Worm (Caenorhabditis elegans) whole organism, L4 larva: ENCODE measurements around the gene clh-2.

Experiments used
- D1046.2 ChIP-seq: fragments of 200-800 bp; sonication (Bioruptor generic); IDR thresholded peaks from 2 replicates; pipeline ENCODE4 v1.3.6; 2022; ENCODE audit warnings: missing genetic modification characterization, missing compliant biosample characterization
- T20F7.1 ChIP-seq: fragments of 200-800 bp; sonication (Bioruptor generic); optimal IDR thresholded peaks from 2 replicates; lab custom pipeline; 2018; ENCODE audit warnings: mild to moderate bottlenecking, missing genetic modification characterization, missing compliant biosample characterization
- T26A8.4 ChIP-seq: fragments of 200-800 bp; sonication (Bioruptor generic); IDR thresholded peaks from 2 replicates; pipeline ENCODE4 v1.3.6; 2022; ENCODE audit warnings: missing genetic modification characterization, missing compliant biosample characterization
- Y105C5A.15 ChIP-seq: fragments of 200-800 bp; sonication (Bioruptor generic); IDR thresholded peaks from 2 replicates; pipeline ENCODE4 v1.3.6; 2022; ENCODE audit warnings: missing genetic modification characterization, missing compliant biosample characterization
- aha-1 ChIP-seq: fragments of 150-350 bp; peaks from one replicate; lab custom pipeline; 2014; ENCODE audit warnings: missing biosample characterization, missing genetic modification characterization
- ceh-28 ChIP-seq: fragments of 150-350 bp; optimal IDR thresholded peaks from 2 replicates; lab custom pipeline; 2014; ENCODE audit warnings: missing biosample characterization, missing genetic modification reagents, missing genetic modification characterization
- egl-43 ChIP-seq: fragments of 200-800 bp; sonication (Bioruptor generic); IDR thresholded peaks from 2 replicates; pipeline ENCODE4 v1.3.6; 2022; ENCODE audit warnings: missing genetic modification reagents, missing genetic modification characterization, missing compliant biosample characterization
- hlh-30 ChIP-seq: sonication (generic microtip); optimal IDR thresholded peaks from 2 replicates; lab custom pipeline; 2017; ENCODE audit warnings: antibody characterized with exemption, mild to moderate bottlenecking, missing genetic modification characterization, missing compliant biosample characterization; ENCODE audit not compliant: insufficient read depth
- lin-1 ChIP-seq: fragments of 200-800 bp; sonication (Bioruptor generic); IDR thresholded peaks from 2 replicates; pipeline ENCODE4 v1.3.6; 2022; ENCODE audit warnings: missing genetic modification reagents, missing genetic modification characterization, missing compliant biosample characterization
- lin-39 ChIP-seq: fragments of 150-350 bp; optimal IDR thresholded peaks from 2 replicates; lab custom pipeline; 2014; ENCODE audit warnings: missing biosample characterization, missing genetic modification reagents, missing genetic modification characterization
- madf-9 ChIP-seq: fragments of 200-800 bp; sonication (Bioruptor generic); conservative IDR thresholded peaks from 2 replicates; pipeline ENCODE4 v1.3.6; 2022; ENCODE audit warnings: missing genetic modification reagents, missing genetic modification characterization, missing compliant biosample characterization
- mdt-29 ChIP-seq: fragments of 200-800 bp; sonication (Bioruptor generic); IDR thresholded peaks from 2 replicates; pipeline ENCODE4 v1.3.6; 2022; ENCODE audit warnings: missing genetic modification reagents, missing genetic modification characterization, missing compliant biosample characterization
- nhr-102 ChIP-seq: sonication (generic microtip); optimal IDR thresholded peaks from 2 replicates; lab custom pipeline; 2016; ENCODE audit warnings: mild to moderate bottlenecking, missing genetic modification characterization, moderate library complexity, missing compliant biosample characterization
- nhr-237 ChIP-seq: sonication (generic microtip); optimal IDR thresholded peaks from 2 replicates; lab custom pipeline; 2017; ENCODE audit warnings: missing biosample characterization, missing genetic modification characterization
- nhr-48 ChIP-seq: sonication (generic microtip); optimal IDR thresholded peaks from 2 replicates; lab custom pipeline; 2016; ENCODE audit warnings: mild to moderate bottlenecking, missing genetic modification characterization, missing compliant biosample characterization
- nhr-6 ChIP-seq: fragments of 150-350 bp; optimal IDR thresholded peaks from 2 replicates; lab custom pipeline; 2014; ENCODE audit warnings: missing biosample characterization, missing genetic modification characterization
- pha-4 ChIP-seq, 2 experiments: fragments of 150-350 bp in 1 of 2; fragments of 200-800 bp in 1 of 2; sonication (Bioruptor generic) in 1 of 2; IDR thresholded peaks in 1 of 2; optimal IDR thresholded peaks in 1 of 2; 2 replicates each; pipeline versions ENCODE4 v1.3.6 to Lab custom; 2014 to 2022; ENCODE audit warnings: missing genetic modification characterization in 2 of 2, missing genetic modification reagents in 2 of 2, missing biosample characterization in 1 of 2, missing compliant biosample characterization in 1 of 2
- php-3 ChIP-seq: fragments of 200-800 bp; sonication (Bioruptor generic); IDR thresholded peaks from 2 replicates; pipeline ENCODE4 v1.3.6; 2022; ENCODE audit warnings: missing genetic modification reagents, missing genetic modification characterization, missing compliant biosample characterization
- pqm-1 ChIP-seq: sonication (generic microtip); optimal IDR thresholded peaks from 2 replicates; lab custom pipeline; 2017; ENCODE audit warnings: missing biosample characterization, missing genetic modification characterization
- sdz-12 ChIP-seq: fragments of 200-800 bp; sonication (Bioruptor generic); optimal IDR thresholded peaks from 2 replicates; lab custom pipeline; 2018; ENCODE audit warnings: mild to moderate bottlenecking, missing genetic modification characterization, missing compliant biosample characterization
- set-16 ChIP-seq: fragments of 200-800 bp; sonication (Bioruptor generic); IDR thresholded peaks from 2 replicates; pipeline ENCODE4 v1.3.6; 2022; ENCODE audit warnings: missing genetic modification reagents, missing genetic modification characterization, missing compliant biosample characterization
- skn-1 ChIP-seq: fragments of 150-350 bp; optimal IDR thresholded peaks from 2 replicates; lab custom pipeline; 2014; ENCODE audit warnings: missing biosample characterization, missing genetic modification characterization
- spr-1 ChIP-seq: sonication (generic microtip); optimal IDR thresholded peaks from 2 replicates; lab custom pipeline; 2016; ENCODE audit warnings: mild to moderate bottlenecking, missing genetic modification characterization, missing compliant biosample characterization
- unc-39 ChIP-seq: sonication (generic microtip); optimal IDR thresholded peaks from 2 replicates; lab custom pipeline; 2017; ENCODE audit warnings: missing biosample characterization, missing genetic modification characterization
- unc-62 ChIP-seq, 3 experiments: fragments of 150-350 bp in 1 of 3; sonication (generic microtip); optimal IDR thresholded peaks in 2 of 3; peaks in 1 of 3; 1 replicate in 1 of 3; 2 replicates in 2 of 3; lab custom pipeline; 2014 to 2017; ENCODE audit warnings: missing biosample characterization in 3 of 3, missing genetic modification characterization in 3 of 3, missing genetic modification reagents in 3 of 3, missing genotype in 1 of 3
- zfp-2 ChIP-seq: sonication (generic microtip); optimal IDR thresholded peaks from 2 replicates; lab custom pipeline; 2016; ENCODE audit warnings: mild to moderate bottlenecking, missing genetic modification characterization, missing compliant biosample characterization
- ztf-11 ChIP-seq: fragments of 150-350 bp; optimal IDR thresholded peaks from 2 replicates; lab custom pipeline; 2014; ENCODE audit warnings: missing biosample characterization, missing genetic modification characterization
- ztf-7 ChIP-seq: fragments of 150-350 bp; optimal IDR thresholded peaks from 2 replicates; lab custom pipeline; 2014; ENCODE audit warnings: missing biosample characterization, missing genetic modification characterization

clh-2 gene

DNA sequence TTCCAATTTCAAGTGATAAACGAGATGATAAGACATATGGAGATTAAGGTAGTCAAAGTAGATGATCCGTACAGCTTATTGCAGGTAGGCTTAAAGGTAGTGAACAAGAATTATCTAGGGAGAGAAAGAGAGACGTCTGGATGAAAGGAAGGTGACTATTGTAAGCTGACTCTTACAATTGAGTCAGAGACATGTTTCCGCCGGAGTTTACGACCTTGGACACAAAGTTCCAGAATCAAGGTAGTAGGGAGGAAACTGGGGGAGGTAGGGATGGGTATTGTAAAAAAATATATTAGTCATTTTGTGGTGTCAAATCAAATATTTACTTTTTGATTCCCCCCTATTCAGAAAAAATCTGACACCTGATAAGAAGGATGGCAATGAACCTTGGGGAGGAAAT is 40.7 kb downstream of the clh-2 start:
- TF ChIP-seq unc-62 (GFP tag; optimal IDR thresholded peaks at IDR 0.05 in 1 of 2; lab: Kevin White, UChicago) (peak in 1 of 2 experiments; percentile 86), unc-62 (tag; optimal IDR thresholded peaks at IDR 0.05; lab: Kevin White, UChicago) (no peak), ztf-11 (no peak), spr-1 (tag; lab: Kevin White, UChicago) (no peak)

DNA sequence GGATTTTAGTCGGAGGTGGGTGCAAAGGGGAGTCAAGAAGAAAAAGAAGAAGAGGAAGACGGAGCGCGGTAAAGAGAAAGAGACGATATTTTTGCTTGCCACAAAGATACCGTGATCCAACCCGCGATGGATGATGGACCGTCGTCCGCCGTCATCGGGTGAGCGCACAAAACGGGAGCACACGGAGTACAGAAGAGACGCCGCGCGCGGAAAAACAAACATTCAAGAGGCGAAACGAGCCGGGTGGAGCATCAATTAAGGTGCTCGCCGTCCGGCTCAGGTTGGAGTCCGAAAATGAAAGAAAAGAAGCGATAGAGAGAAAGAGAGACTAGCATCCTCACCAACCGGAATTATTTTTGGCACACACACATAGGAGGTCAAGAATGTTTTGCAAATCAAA is 42.1 kb downstream of the clh-2 start:
- no peak for TF ChIP-seq lin-1
- TF ChIP-seq set-16 (GFP tag; lab: Robert Waterston, UW) = peak; percentile 58; the same call in 1 of the 2 replicates

- TF ChIP-seq aha-1 (tag; lab: Kevin White, UChicago) (peak; percentile 84), ztf-7 (no peak)
Observed at ce11 chrII:11396217-11396616, 44.5 kb downstream of the clh-2 start.

DNA sequence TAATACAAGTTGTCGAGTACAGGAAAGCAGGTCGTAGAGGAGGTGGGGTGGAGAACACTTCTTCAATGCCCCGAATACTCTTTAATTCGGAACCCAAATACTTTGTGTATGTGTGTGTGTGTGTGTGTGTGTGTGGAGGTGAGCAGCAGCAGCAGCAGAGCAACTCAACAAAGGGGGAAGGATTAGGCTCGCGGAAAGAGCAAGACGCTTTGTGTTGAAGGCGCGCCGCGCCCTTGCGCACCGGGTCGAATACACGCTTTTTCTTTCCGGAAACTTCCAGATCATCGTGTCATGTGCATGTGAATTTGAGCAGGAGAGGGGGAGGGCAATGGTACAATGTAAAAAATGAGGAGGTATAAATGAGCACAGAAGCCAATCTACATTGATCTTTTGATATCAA is 47.1 kb downstream of the clh-2 start:
- TF ChIP-seq pqm-1 (no peak), pha-4 (GFP tag; IDR thresholded peaks at IDR 0.05; lab: Robert Waterston, UW) (peak; percentile 18; the same call in 1 of the 2 replicates), pha-4 (tag; optimal IDR thresholded peaks at IDR 0.05; lab: Kevin White, UChicago) (no peak), aha-1 (tag; lab: Kevin White, UChicago) (peak; percentile 87), egl-43 (GFP tag; lab: Robert Waterston, UW) (0 out of 2 replicates have a peak, but pooled peaks have one; percentile 48)
- TF ChIP-seq, all 104 proteins: peak for 3

DNA sequence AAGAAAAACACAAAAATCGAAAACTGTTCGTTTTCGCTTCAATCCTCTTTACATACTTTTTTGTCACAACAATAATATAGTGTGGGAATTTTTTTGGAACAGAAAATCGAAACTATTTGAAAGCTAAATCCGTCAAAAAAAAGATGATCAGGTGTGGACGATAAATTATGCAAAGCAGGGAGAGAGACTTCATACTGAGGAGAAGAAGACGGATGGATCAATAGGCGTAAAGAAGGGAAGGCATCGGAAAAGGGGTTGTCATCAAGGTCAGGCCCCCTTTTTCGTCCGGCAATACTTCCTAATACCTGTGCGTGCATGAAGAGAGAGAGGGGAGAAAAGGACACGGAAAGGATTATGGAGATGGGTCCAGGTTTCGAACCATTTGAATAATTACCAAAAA is 48.7 kb downstream of the clh-2 start:
- peak in 1 of 2 experiments; percentile 61 for TF ChIP-seq unc-62 (GFP tag; optimal IDR thresholded peaks at IDR 0.05 in 1 of 2; lab: Kevin White, UChicago)
- TF ChIP-seq unc-62 (tag; optimal IDR thresholded peaks at IDR 0.05; lab: Kevin White, UChicago) = no peak
- TF ChIP-seq Y105C5A.15 = no peak

- TF ChIP-seq madf-9 (GFP tag; lab: Robert Waterston, UW) = no peak
- no peak for TF ChIP-seq T20F7.1
- no peak for TF ChIP-seq hlh-30 (tag; lab: Kevin White, UChicago)
Observed at ce11 chrII:11409678-11410133, 58.0 kb downstream of the clh-2 start, which contains the start of gene C05D12.7. C05D12.7 (plus strand) TSS chrII:11410083.

- TF ChIP-seq nhr-48 (tag; lab: Kevin White, UChicago) (no peak), unc-39 (no peak), ztf-7 (no peak), mdt-29 (GFP tag; lab: Robert Waterston, UW) (no peak), nhr-6 (no peak), skn-1 (tag; lab: Kevin White, UChicago) (no peak), nhr-237 (tag; lab: Kevin White, UChicago) (no peak), sdz-12 (GFP tag; lab: Kevin White, UChicago) (no peak), lin-39 (no peak), spr-1 (tag; lab: Kevin White, UChicago) (no peak), nhr-102 (no peak), ceh-28 (tag; lab: Kevin White, UChicago) (no peak), php-3 (GFP tag; lab: Robert Waterston, UW) (no peak), zfp-2 (no peak), D1046.2 (GFP tag; lab: Robert Waterston, UW) (no peak), T26A8.4 (GFP tag; lab: Robert Waterston, UW) (no peak)
Observed at ce11 chrII:11415672-11416071, 64.0 kb downstream of the clh-2 start, which contains the start of gene C05D12.1. C05D12.1 (minus strand) TSS chrII:11415772.
